Fruit fly (Drosophila melanogaster) whole organism: ENCODE data around the gene CG16710.

ENCODE experiments used
- CG8478 ChIP-seq: fragments of >200 bp; optimal IDR thresholded peaks from 2 replicates; lab custom pipeline; 2018; ENCODE audit warnings: inconsistent platforms
- Dll ChIP-seq: fragments of >200 bp; optimal IDR thresholded peaks from 2 replicates; lab custom pipeline; 2017
- EcR ChIP-seq, 2 experiments: fragments of >200 bp; optimal IDR thresholded peaks; 2 replicates each; lab custom pipeline; 2017; ENCODE audit warnings: missing biosample characterization in 2 of 2, missing genetic modification characterization in 2 of 2, missing genetic modification reagents in 2 of 2
- pan ChIP-seq: fragments of >200 bp; optimal IDR thresholded peaks from 2 replicates; lab custom pipeline; 2017
- psq ChIP-seq: fragments of >200 bp; optimal IDR thresholded peaks from 2 replicates; lab custom pipeline; 2017
- usp ChIP-seq: fragments of >200 bp; optimal IDR thresholded peaks from 2 replicates; lab custom pipeline; 2017; ENCODE audit warnings: missing biosample characterization, missing genetic modification characterization, mixed read lengths

The CG16710 gene

dm6 chr3R:23679911-23680336, 2.4 kb upstream of the CG16710 start, which contains the start of gene eIF3d1:
eIF3d1 (plus strand) TSS chr3R:23680039.
- TF ChIP-seq usp (GFP tag; lab: Kevin White, UChicago) (no peak), psq (lab: Kevin White, UChicago) (no peak), EcR (GFP tag; optimal IDR thresholded peaks at IDR 0.05; lab: Kevin White, UChicago) (no peak), pan (lab: Kevin White, UChicago) (no peak), Dll (lab: Kevin White, UChicago) (no peak), CG8478 (lab: Kevin White, UChicago) (no peak)

- TF ChIP-seq psq (lab: Kevin White, UChicago) = no peak
- TF ChIP-seq CG8478 (lab: Kevin White, UChicago) = no peak
- TF ChIP-seq pan (lab: Kevin White, UChicago) = no peak
- no peak for TF ChIP-seq Dll (lab: Kevin White, UChicago)
- TF ChIP-seq EcR (GFP tag; optimal IDR thresholded peaks at IDR 0.05; lab: Kevin White, UChicago) = no peak
- no peak for TF ChIP-seq usp (GFP tag; lab: Kevin White, UChicago)
Observed at dm6 chr3R:23683757-23684156, 1.5 kb downstream of the CG16710 start, which contains the start of gene CG18754. CG18754 (plus strand) TSS chr3R:23684057.

dm6 chr3R:23685955-23686354, 3.7 kb downstream of the CG16710 start, which contains the start of gene SPE:
SPE (plus strand) TSS chr3R:23686255.
- TF ChIP-seq EcR (GFP tag; optimal IDR thresholded peaks at IDR 0.05; lab: Kevin White, UChicago) (no peak), psq (lab: Kevin White, UChicago) (no peak), usp (GFP tag; lab: Kevin White, UChicago) (no peak), CG8478 (lab: Kevin White, UChicago) (no peak), Dll (lab: Kevin White, UChicago) (no peak), pan (lab: Kevin White, UChicago) (no peak)

dm6 chr3R:23686924-23687323, 4.6 kb downstream of the CG16710 start:
- no peak for TF ChIP-seq CG8478 (lab: Kevin White, UChicago)
- no peak for TF ChIP-seq EcR (GFP tag; optimal IDR thresholded peaks at IDR 0.05; lab: Kevin White, UChicago)
- no peak for TF ChIP-seq psq (lab: Kevin White, UChicago)
- TF ChIP-seq usp (GFP tag; lab: Kevin White, UChicago) = no peak
- no peak for TF ChIP-seq pan (lab: Kevin White, UChicago)
- TF ChIP-seq Dll (lab: Kevin White, UChicago) = no peak

dm6 chr3R:23694579-23695033, 12.3 kb downstream of the CG16710 start, which contains the start of gene CG10254:
CG10254 (minus strand) TSS chr3R:23694983.
- TF ChIP-seq psq (lab: Kevin White, UChicago) = no peak
- no peak for TF ChIP-seq pan (lab: Kevin White, UChicago)
- TF ChIP-seq CG8478 (lab: Kevin White, UChicago) = no peak
- TF ChIP-seq usp (GFP tag; lab: Kevin White, UChicago) = no peak
- no peak for TF ChIP-seq EcR (GFP tag; optimal IDR thresholded peaks at IDR 0.05; lab: Kevin White, UChicago)
- no peak for TF ChIP-seq Dll (lab: Kevin White, UChicago)

dm6 chr3R:23696145-23696544, 13.8 kb downstream of the CG16710 start, which contains the start of gene CG10252:
CG10252 (minus strand) TSS chr3R:23696245.
- TF ChIP-seq Dll (lab: Kevin White, UChicago) (no peak), pan (lab: Kevin White, UChicago) (no peak), psq (lab: Kevin White, UChicago) (no peak), EcR (GFP tag; optimal IDR thresholded peaks at IDR 0.05; lab: Kevin White, UChicago) (no peak), usp (GFP tag; lab: Kevin White, UChicago) (no peak), CG8478 (lab: Kevin White, UChicago) (no peak)

- TF ChIP-seq pan (lab: Kevin White, UChicago) (no peak), EcR (GFP tag; optimal IDR thresholded peaks at IDR 0.05; lab: Kevin White, UChicago) (no peak), psq (lab: Kevin White, UChicago) (no peak), Dll (lab: Kevin White, UChicago) (no peak), usp (GFP tag; lab: Kevin White, UChicago) (no peak), CG8478 (lab: Kevin White, UChicago) (no peak)
Observed at dm6 chr3R:23698835-23699234, 16.5 kb downstream of the CG16710 start, which contains the start of gene prt. prt (minus strand) TSS chr3R:23699027.

- TF ChIP-seq psq (lab: Kevin White, UChicago) (no peak), EcR (GFP tag; optimal IDR thresholded peaks at IDR 0.05; lab: Kevin White, UChicago) (no peak), Dll (lab: Kevin White, UChicago) (no peak), pan (lab: Kevin White, UChicago) (no peak), CG8478 (lab: Kevin White, UChicago) (no peak)
Observed at dm6 chr3R:23700304-23700767, 18.0 kb downstream of the CG16710 start, which contains the start of the genes CG31468 and Gba1a. CG31468 (minus strand) TSS chr3R:23700354. Gba1a (plus strand) TSS chr3R:23700621.

- TF ChIP-seq Dll (lab: Kevin White, UChicago) (no peak), EcR (GFP tag; optimal IDR thresholded peaks at IDR 0.05; lab: Kevin White, UChicago) (no peak), usp (GFP tag; lab: Kevin White, UChicago) (no peak), CG8478 (lab: Kevin White, UChicago) (no peak), psq (lab: Kevin White, UChicago) (no peak), pan (lab: Kevin White, UChicago) (no peak)
Observed at dm6 chr3R:23702461-23702860, 20.2 kb downstream of the CG16710 start, which contains the start of gene Qsox4. Qsox4 (plus strand) TSS chr3R:23702761.

- TF ChIP-seq Dll (lab: Kevin White, UChicago) = no peak
- no peak for TF ChIP-seq EcR (GFP tag; optimal IDR thresholded peaks at IDR 0.05; lab: Kevin White, UChicago)
- TF ChIP-seq usp (GFP tag; lab: Kevin White, UChicago) = no peak
- no peak for TF ChIP-seq psq (lab: Kevin White, UChicago)
- TF ChIP-seq CG8478 (lab: Kevin White, UChicago) = no peak
- TF ChIP-seq pan (lab: Kevin White, UChicago) = no peak
Observed at dm6 chr3R:23704383-23705033, 22.2 kb downstream of the CG16710 start, which contains the start of gene Gba1b. Gba1b (plus strand) TSS chr3R:23704804.
